Worm (Caenorhabditis elegans): Measurements from ENCODE around the gene snx-1.

ce11 chrX:1181271-1181958 lies 52.6 kb downstream of the snx-1 start:
- TF ChIP-seq pha-4 (tag; optimal IDR thresholded peaks at IDR 0.05) (no peak), cnd-1 (tag; optimal IDR thresholded peaks at IDR 0.05) (no peak), drap-1 (GFP tag; optimal IDR thresholded peaks at IDR 0.05) (no peak), sptf-1 (tag; optimal IDR thresholded peaks at IDR 0.05) (no peak), unc-62 (GFP tag; optimal IDR thresholded peaks at IDR 0.05) (no peak), mab-5 (tag; optimal IDR thresholded peaks at IDR 0.05) (no peak), mep-1 (tag; optimal IDR thresholded peaks at IDR 0.05) (no peak)

Measured in whole organism, mixed stage, embryonic.